Fruit fly (Drosophila melanogaster) Kc167 (cell line): ENCODE data around the gene CG4709.

Experiments used
- h ChIP-seq: fragments of >200 bp; optimal IDR thresholded peaks from 3 replicates; lab custom pipeline; 2018; ENCODE audit warnings: missing external identifiers
- psq ChIP-seq: fragments of >200 bp; optimal IDR thresholded peaks from 2 replicates; lab custom pipeline; 2017; ENCODE audit warnings: missing external identifiers
- ttk ChIP-seq: sonication (Bioruptor generic); optimal IDR thresholded peaks from 2 replicates; lab custom pipeline; 2017; ENCODE audit warnings: missing external identifiers

dm6 chr2L:9906641-9907040 lies 47.5 kb upstream of the CG4709 start:
- TF ChIP-seq psq (lab: Kevin White, UChicago): no peak
- no peak for TF ChIP-seq h (lab: Kevin White, UChicago)
- no peak for TF ChIP-seq ttk
